Worm (Caenorhabditis elegans) whole organism, L3 larva: Measurements from ENCODE around the gene flp-27.

Source experiments
- ceh-82 ChIP-seq: fragments of 150-350 bp; optimal IDR thresholded peaks from 2 replicates; lab custom pipeline; 2014; ENCODE audit warnings: missing biosample characterization, missing genetic modification characterization
- fos-1 ChIP-seq: fragments of 150-350 bp; optimal IDR thresholded peaks from 2 replicates; lab custom pipeline; 2014; ENCODE audit warnings: missing biosample characterization, missing genetic modification characterization
- nhr-11 ChIP-seq: fragments of 150-350 bp; optimal IDR thresholded peaks from 2 replicates; lab custom pipeline; 2014; ENCODE audit warnings: missing biosample characterization, missing genetic modification characterization
- nhr-77 ChIP-seq: fragments of 150-350 bp; optimal IDR thresholded peaks from 2 replicates; lab custom pipeline; 2014; ENCODE audit warnings: missing biosample characterization, missing genetic modification characterization
- skn-1 ChIP-seq: fragments of 150-350 bp; optimal IDR thresholded peaks from 2 replicates; lab custom pipeline; 2014; ENCODE audit warnings: missing biosample characterization, missing genetic modification characterization
- snpc-4 ChIP-seq: fragments of 150-350 bp; optimal IDR thresholded peaks from 2 replicates; lab custom pipeline; 2014; ENCODE audit warnings: missing biosample characterization, missing genetic modification characterization
- tbx-2 ChIP-seq: sonication (generic microtip); optimal IDR thresholded peaks from 2 replicates; lab custom pipeline; 2016; ENCODE audit warnings: mild to moderate bottlenecking, missing genetic modification characterization, missing compliant biosample characterization
- unc-62 ChIP-seq: fragments of 150-350 bp; sonication (generic microtip); optimal IDR thresholded peaks from 4 replicates; lab custom pipeline; 2014; ENCODE audit warnings: missing biosample characterization, missing genetic modification reagents, missing genetic modification characterization

- TF ChIP-seq unc-62 (GFP tag; lab: Kevin White, UChicago) (no peak), snpc-4 (tag; lab: Kevin White, UChicago) (no peak), skn-1 (tag; lab: Kevin White, UChicago) (no peak), nhr-77 (tag; lab: Kevin White, UChicago) (no peak), fos-1 (tag; lab: Kevin White, UChicago) (no peak), tbx-2 (tag; lab: Kevin White, UChicago) (no peak), nhr-11 (tag; lab: Kevin White, UChicago) (no peak), ceh-82 (tag; lab: Kevin White, UChicago) (no peak)
Observed at ce11 chrII:5697338-5697737, 16.5 kb downstream of the flp-27 start.
